Fruit fly (Drosophila melanogaster): ENCODE results near the gene PpD6.
A peak's percentile ranks its signal among the peaks of the same experiment; 100 is the strongest.

The PpD6 gene

dm6 chr2L:3152696-3153613 is 43.5 kb downstream of the PpD6 start (continued):
- TF ChIP-seq cyc (GFP tag; optimal IDR thresholded peaks at IDR 0.05) (peak; percentile 87), Eip93F (GFP tag; optimal IDR thresholded peaks at IDR 0.05) (no peak), pdm3 (GFP tag; optimal IDR thresholded peaks at IDR 0.05) (peak; percentile 80), Eip78C (GFP tag) (peak; percentile 94), CG8119 (GFP tag; IDR thresholded peaks at IDR 0.05) (peak; percentile 85), Hr4 (GFP tag; optimal IDR thresholded peaks at IDR 0.05) (peak; percentile 86), CG11294 (GFP tag; IDR thresholded peaks at IDR 0.05) (peak; percentile 74), CG10669 (GFP tag; optimal IDR thresholded peaks at IDR 0.05) (peak; percentile 54), CG34406 (GFP tag; optimal IDR thresholded peaks at IDR 0.05) (peak; percentile 63), CG3919 (GFP tag; optimal IDR thresholded peaks at IDR 0.05) (peak; percentile 85), acj6 (GFP tag; optimal IDR thresholded peaks at IDR 0.05) (peak; percentile 77)

- TF ChIP-seq Hr4 (GFP tag; optimal IDR thresholded peaks at IDR 0.05) (peak; percentile 29), Eip93F (GFP tag; optimal IDR thresholded peaks at IDR 0.05) (no peak), CG34406 (GFP tag; optimal IDR thresholded peaks at IDR 0.05) (no peak), CG8119 (GFP tag; IDR thresholded peaks at IDR 0.05) (peak; percentile 54; the same call in 2 of the 3 replicates), CG31627 (GFP tag; optimal IDR thresholded peaks at IDR 0.05) (peak; percentile 20), cyc (GFP tag; optimal IDR thresholded peaks at IDR 0.05) (no peak), topi (GFP tag; optimal IDR thresholded peaks at IDR 0.05) (no peak), CG32006 (GFP tag; optimal IDR thresholded peaks at IDR 0.05) (peak; percentile 43), CG11294 (GFP tag; IDR thresholded peaks at IDR 0.05) (no peak), CG16779 (tag; optimal IDR thresholded peaks at IDR 0.05) (no peak), spab (GFP tag; optimal IDR thresholded peaks at IDR 0.05) (peak; percentile 9), vri (GFP tag; optimal IDR thresholded peaks at IDR 0.05) (no peak), CG6163 (GFP tag; IDR thresholded peaks at IDR 0.05) (peak; percentile 61; the same call in 2 of the 3 replicates), esn (GFP tag; optimal IDR thresholded peaks at IDR 0.05) (peak; percentile 7), ss (GFP tag; optimal IDR thresholded peaks at IDR 0.05) (peak; percentile 6 to 53), fd85E (GFP tag; optimal IDR thresholded peaks at IDR 0.05) (no peak), CG8319 (GFP tag; optimal IDR thresholded peaks at IDR 0.05) (no peak), Smox (GFP tag; optimal IDR thresholded peaks at IDR 0.05) (no peak), CG9139 (GFP tag; optimal IDR thresholded peaks at IDR 0.05) (peak; percentile 3), Ets21C (GFP tag; optimal IDR thresholded peaks at IDR 0.05) (no peak), fd59A (GFP tag; optimal IDR thresholded peaks at IDR 0.05) (peak; percentile 49), salr (GFP tag; optimal IDR thresholded peaks at IDR 0.05) (peak in 1 of 2 experiments; percentile 45), CG3032 (tag; optimal IDR thresholded peaks at IDR 0.05) (peak; percentile 20), dac (GFP tag; optimal IDR thresholded peaks at IDR 0.05) (no peak), Sox14 (GFP tag; optimal IDR thresholded peaks at IDR 0.05) (peak; percentile 27), CG4318 (GFP tag; optimal IDR thresholded peaks at IDR 0.05) (no peak), CG15336 (GFP tag; IDR thresholded peaks at IDR 0.05) (peak; percentile 39), CG3919 (GFP tag; optimal IDR thresholded peaks at IDR 0.05) (peak; percentile 33), Blimp-1 (GFP tag; optimal IDR thresholded peaks at IDR 0.05) (no peak), lz (GFP tag; optimal IDR thresholded peaks at IDR 0.05) (no peak), Eip78C (GFP tag) (peak; percentile 61), achi (GFP tag; optimal IDR thresholded peaks at IDR 0.05) (peak; percentile 25), acj6 (GFP tag; optimal IDR thresholded peaks at IDR 0.05) (peak; percentile 49), dsx (GFP tag; optimal IDR thresholded peaks at IDR 0.05; ENCODE audit: poor library complexity, severe bottlenecking) (peak; percentile 44), Met (GFP tag; optimal IDR thresholded peaks at IDR 0.05) (no peak), eg (GFP tag; IDR thresholded peaks at IDR 0.05) (0 out of 3 replicates have a peak, but pooled peaks have one; percentile 33), fkh (GFP tag; optimal IDR thresholded peaks at IDR 0.05) (no peak), Sox15 (GFP tag; optimal IDR thresholded peaks at IDR 0.05) (no peak), Lpt (GFP tag; optimal IDR thresholded peaks at IDR 0.05) (no peak), pdm3 (GFP tag; optimal IDR thresholded peaks at IDR 0.05) (peak; percentile 48), CG6792 (GFP tag; optimal IDR thresholded peaks at IDR 0.05) (peak; percentile 9), Sox102F (GFP tag; optimal IDR thresholded peaks at IDR 0.05) (no peak), OdsH (GFP tag; optimal IDR thresholded peaks at IDR 0.05) (peak; percentile 33), CG8632 (GFP tag; optimal IDR thresholded peaks at IDR 0.05) (no peak), CG7368 (GFP tag; optimal IDR thresholded peaks at IDR 0.05) (peak; percentile 14)
Observed at dm6 chr2L:3154749-3155148, 45.3 kb downstream of the PpD6 start.

Data from whole organism, prepupa.